Worm (Caenorhabditis elegans) whole organism, young adult: ENCODE data around the gene ZK686.1.

Source experiments
- B0035.1 ChIP-seq: sonication (generic microtip); optimal IDR thresholded peaks from 2 replicates; lab custom pipeline; 2016; ENCODE audit warnings: missing genetic modification characterization, mild to moderate bottlenecking, missing compliant biosample characterization, missing genotype, missing genetic modification reagents
- B0261.1 ChIP-seq: sonication (generic microtip); optimal IDR thresholded peaks from 2 replicates; lab custom pipeline; 2016; ENCODE audit warnings: mild to moderate bottlenecking, missing genetic modification characterization, moderate library complexity, missing compliant biosample characterization
- C06A6.2 ChIP-seq: fragments of 200-800 bp; sonication (Bioruptor generic); conservative IDR thresholded peaks from 2 replicates; pipeline ENCODE4 v1.3.6; 2022; ENCODE audit warnings: missing genetic modification characterization, missing compliant biosample characterization
- F22D6.2 ChIP-seq: sonication (generic microtip); optimal IDR thresholded peaks from 2 replicates; lab custom pipeline; 2016; ENCODE audit warnings: mild to moderate bottlenecking, missing genetic modification characterization, missing compliant biosample characterization
- F23B12.7 ChIP-seq: sonication (generic microtip); optimal IDR thresholded peaks from 2 replicates; lab custom pipeline; 2017; ENCODE audit warnings: missing genetic modification characterization, mild to moderate bottlenecking, missing compliant biosample characterization, antibody characterized with exemption, moderate library complexity; ENCODE audit not compliant: insufficient read depth
- F57A8.1 ChIP-seq: fragments of 200-800 bp; sonication (Bioruptor generic); optimal IDR thresholded peaks from 2 replicates; lab custom pipeline; 2018; ENCODE audit warnings: mild to moderate bottlenecking, missing genetic modification characterization, moderate library complexity, missing compliant biosample characterization
- F57C9.4 ChIP-seq: sonication (generic microtip); optimal IDR thresholded peaks from 2 replicates; lab custom pipeline; 2017; ENCODE audit warnings: mild to moderate bottlenecking, missing genetic modification characterization, missing compliant biosample characterization
- K12H6.12 ChIP-seq: fragments of 200-800 bp; sonication (Bioruptor generic); optimal IDR thresholded peaks from 2 replicates; lab custom pipeline; 2018; ENCODE audit warnings: mild to moderate bottlenecking, missing genetic modification characterization, missing compliant biosample characterization
- Y53G8AR.9 ChIP-seq: fragments of 200-800 bp; sonication (Bioruptor generic); conservative IDR thresholded peaks from 2 replicates; pipeline ENCODE4 v1.3.6; 2022; ENCODE audit warnings: missing genetic modification reagents, missing genetic modification characterization, missing compliant biosample characterization
- Y67H2A.10 ChIP-seq: fragments of 200-800 bp; sonication (Bioruptor generic); conservative IDR thresholded peaks from 2 replicates; pipeline ENCODE4 v1.3.6; 2022; ENCODE audit warnings: missing genetic modification reagents, missing genetic modification characterization, missing compliant biosample characterization
- athp-1 ChIP-seq: sonication (generic microtip); optimal IDR thresholded peaks from 2 replicates; lab custom pipeline; 2017; ENCODE audit warnings: mild to moderate bottlenecking, missing genetic modification characterization, missing compliant biosample characterization
- attf-3 ChIP-seq: fragments of 200-800 bp; sonication (Bioruptor generic); conservative IDR thresholded peaks from 2 replicates; pipeline ENCODE4 v1.3.6; 2022; ENCODE audit warnings: missing genetic modification reagents, missing genetic modification characterization, missing compliant biosample characterization
- attf-6 ChIP-seq: fragments of 200-800 bp; sonication (Bioruptor generic); IDR thresholded peaks from 2 replicates; pipeline ENCODE4 v1.3.6; 2022; ENCODE audit warnings: missing genetic modification reagents, missing genetic modification characterization, missing compliant biosample characterization
- cebp-1 ChIP-seq, 2 experiments: fragments of 200-800 bp in 1 of 2; sonication (Bioruptor generic) in 1 of 2; sonication (generic microtip) in 1 of 2; IDR thresholded peaks in 1 of 2; optimal IDR thresholded peaks in 1 of 2; 2 replicates each; pipeline versions ENCODE4 v1.3.6 to Lab custom; 2017 to 2022; ENCODE audit warnings: missing compliant biosample characterization in 2 of 2, missing genetic modification characterization in 2 of 2, mild to moderate bottlenecking in 1 of 2, missing genetic modification reagents in 1 of 2, moderate library complexity in 1 of 2
- cebp-2 ChIP-seq: fragments of 200-800 bp; sonication (Bioruptor generic); IDR thresholded peaks from 2 replicates; pipeline ENCODE4 v1.3.6; 2022; ENCODE audit warnings: missing genetic modification characterization, missing compliant biosample characterization
- ceh-100 ChIP-seq: fragments of 200-800 bp; sonication (Bioruptor generic); IDR thresholded peaks from 2 replicates; pipeline ENCODE4 v1.3.6; 2022; ENCODE audit warnings: missing genetic modification reagents, missing genetic modification characterization, missing compliant biosample characterization
- ceh-27 ChIP-seq: fragments of 200-800 bp; sonication (Bioruptor generic); optimal IDR thresholded peaks from 2 replicates; lab custom pipeline; 2018; ENCODE audit warnings: mild to moderate bottlenecking, missing genetic modification characterization, moderate library complexity, missing compliant biosample characterization
- dpff-1 ChIP-seq: sonication (generic microtip); optimal IDR thresholded peaks from 2 replicates; lab custom pipeline; 2017; ENCODE audit warnings: mild to moderate bottlenecking, missing genetic modification characterization, missing compliant biosample characterization
- egl-18 ChIP-seq: fragments of 200-800 bp; sonication (Bioruptor generic); IDR thresholded peaks from 2 replicates; pipeline ENCODE4 v1.3.6; 2022; ENCODE audit warnings: missing genetic modification reagents, missing genetic modification characterization, missing compliant biosample characterization
- ekl-4 ChIP-seq: fragments of 200-800 bp; sonication (Bioruptor generic); IDR thresholded peaks from 2 replicates; pipeline ENCODE4 v1.3.6; 2022; ENCODE audit warnings: missing genetic modification reagents, missing genetic modification characterization, missing compliant biosample characterization
- ets-4 ChIP-seq: fragments of 200-800 bp; sonication (Bioruptor generic); optimal IDR thresholded peaks from 2 replicates; lab custom pipeline; 2018; ENCODE audit warnings: mild to moderate bottlenecking, missing genetic modification characterization, missing compliant biosample characterization
- hrde-1 ChIP-seq: sonication (generic microtip); optimal IDR thresholded peaks from 2 replicates; lab custom pipeline; 2016; ENCODE audit warnings: missing genetic modification characterization, mild to moderate bottlenecking, missing compliant biosample characterization, moderate library complexity, missing genotype, missing genetic modification reagents, borderline replicate concordance
- let-526 ChIP-seq: fragments of 200-800 bp; sonication (Bioruptor generic); IDR thresholded peaks from 2 replicates; pipeline ENCODE4 v1.3.6; 2022; ENCODE audit warnings: missing genetic modification reagents, missing genetic modification characterization, missing compliant biosample characterization
- lin-26 ChIP-seq: fragments of 200-800 bp; sonication (Bioruptor generic); IDR thresholded peaks from 2 replicates; pipeline ENCODE4 v1.3.6; 2022; ENCODE audit warnings: missing genetic modification reagents, missing genetic modification characterization, missing compliant biosample characterization
- lin-35 ChIP-seq, 3 experiments: fragments of 150-350 bp in 2 of 3; sonication (generic microtip) in 1 of 3; optimal IDR thresholded peaks; 2 replicates each; lab custom pipeline; 2014 to 2018; ENCODE audit warnings: missing biosample characterization in 3 of 3, missing genetic modification characterization in 3 of 3, missing genetic modification reagents in 3 of 3
- lin-40 ChIP-seq: sonication (generic microtip); optimal IDR thresholded peaks from 2 replicates; lab custom pipeline; 2016; ENCODE audit warnings: missing genetic modification characterization, mild to moderate bottlenecking, missing compliant biosample characterization, missing genotype, missing genetic modification reagents
- lin-54 ChIP-seq: fragments of 200-800 bp; sonication (Bioruptor generic); optimal IDR thresholded peaks from 2 replicates; lab custom pipeline; 2018; ENCODE audit warnings: mild to moderate bottlenecking, missing genetic modification characterization, missing compliant biosample characterization
- lir-1 ChIP-seq: fragments of 200-800 bp; sonication (Bioruptor generic); conservative IDR thresholded peaks from 2 replicates; pipeline ENCODE4 v1.3.6; 2022; ENCODE audit warnings: missing genetic modification reagents, missing genetic modification characterization, missing compliant biosample characterization
- lsl-1 ChIP-seq: fragments of 200-800 bp; sonication (Bioruptor generic); optimal IDR thresholded peaks from 2 replicates; lab custom pipeline; 2018; ENCODE audit warnings: mild to moderate bottlenecking, missing genetic modification characterization, moderate library complexity, missing compliant biosample characterization
- madf-6 ChIP-seq: fragments of 200-800 bp; sonication (Bioruptor generic); IDR thresholded peaks from 2 replicates; pipeline ENCODE4 v1.3.6; 2022; ENCODE audit warnings: missing genetic modification reagents, missing genetic modification characterization, missing compliant biosample characterization
- mcd-1 ChIP-seq: fragments of 200-800 bp; sonication (Bioruptor generic); IDR thresholded peaks from 2 replicates; pipeline ENCODE4 v1.3.6; 2022; ENCODE audit warnings: missing genetic modification reagents, missing genetic modification characterization, missing compliant biosample characterization
- mes-4 ChIP-seq: sonication (generic microtip); optimal IDR thresholded peaks from 2 replicates; lab custom pipeline; 2016; ENCODE audit warnings: missing genotype, missing genetic modification characterization, missing compliant biosample characterization
- nfya-1 ChIP-seq: sonication (generic microtip); optimal IDR thresholded peaks from 2 replicates; lab custom pipeline; 2017; ENCODE audit warnings: antibody characterized with exemption, missing compliant biosample characterization, missing genetic modification characterization, borderline replicate concordance; ENCODE audit not compliant: insufficient read depth
- nfyb-1 ChIP-seq: fragments of 200-800 bp; sonication (Bioruptor generic); IDR thresholded peaks from 2 replicates; pipeline ENCODE4 v1.3.6; 2022; ENCODE audit warnings: missing genetic modification reagents, missing genetic modification characterization, missing compliant biosample characterization
- nhr-80 ChIP-seq: sonication (generic microtip); optimal IDR thresholded peaks from 2 replicates; lab custom pipeline; 2016; ENCODE audit warnings: missing genetic modification characterization, missing compliant biosample characterization
- rcor-1 ChIP-seq: fragments of 200-800 bp; sonication (Bioruptor generic); IDR thresholded peaks from 2 replicates; pipeline ENCODE4 v1.3.6; 2022; ENCODE audit warnings: missing genetic modification reagents, missing genetic modification characterization, missing compliant biosample characterization
- snpc-3.4 ChIP-seq: sonication (generic microtip); optimal IDR thresholded peaks from 2 replicates; lab custom pipeline; 2017; ENCODE audit warnings: missing genetic modification characterization, mild to moderate bottlenecking, missing compliant biosample characterization, antibody characterized with exemption, moderate library complexity, missing genotype, missing genetic modification reagents
- zfh-2 ChIP-seq: fragments of 200-800 bp; sonication (Bioruptor generic); conservative IDR thresholded peaks from 2 replicates; pipeline ENCODE4 v1.3.6; 2022; ENCODE audit warnings: missing genetic modification reagents, missing genetic modification characterization, missing compliant biosample characterization
- ztf-28 ChIP-seq: fragments of 200-800 bp; sonication (Bioruptor generic); IDR thresholded peaks from 2 replicates; pipeline ENCODE4 v1.3.6; 2022; ENCODE audit warnings: missing genetic modification reagents, missing genetic modification characterization, missing compliant biosample characterization

ZK686.1 gene

ce11 chrIII:7784201-7784600, 11.3 kb downstream of the ZK686.1 start:
- no peak for TF ChIP-seq F22D6.2 (tag; lab: Kevin White, UChicago)
- no peak for TF ChIP-seq ceh-100 (GFP tag; lab: Robert Waterston, UW)
- TF ChIP-seq mes-4 (tag; lab: Kevin White, UChicago), result no peak
- no peak for TF ChIP-seq B0261.1
- no peak for TF ChIP-seq F57A8.1 (GFP tag; lab: Kevin White, UChicago)
- no peak for TF ChIP-seq Y67H2A.10 (GFP tag; lab: Robert Waterston, UW)
- no peak for TF ChIP-seq ekl-4 (GFP tag; lab: Robert Waterston, UW)
- no peak for TF ChIP-seq zfh-2 (GFP tag; lab: Robert Waterston, UW)
- TF ChIP-seq lsl-1 (GFP tag; lab: Kevin White, UChicago), result no peak
- no peak for TF ChIP-seq lir-1 (GFP tag; lab: Robert Waterston, UW)
- TF ChIP-seq Y53G8AR.9 (GFP tag; lab: Robert Waterston, UW), result no peak
- no peak for TF ChIP-seq lin-26 (GFP tag; lab: Robert Waterston, UW)
- no peak for TF ChIP-seq cebp-2 (GFP tag; lab: Robert Waterston, UW)
- no peak for TF ChIP-seq F23B12.7 (tag; lab: Kevin White, UChicago)
- no peak for TF ChIP-seq B0035.1 (tag; lab: Kevin White, UChicago)
- TF ChIP-seq ceh-27 (GFP tag; lab: Kevin White, UChicago), result no peak

DNA sequence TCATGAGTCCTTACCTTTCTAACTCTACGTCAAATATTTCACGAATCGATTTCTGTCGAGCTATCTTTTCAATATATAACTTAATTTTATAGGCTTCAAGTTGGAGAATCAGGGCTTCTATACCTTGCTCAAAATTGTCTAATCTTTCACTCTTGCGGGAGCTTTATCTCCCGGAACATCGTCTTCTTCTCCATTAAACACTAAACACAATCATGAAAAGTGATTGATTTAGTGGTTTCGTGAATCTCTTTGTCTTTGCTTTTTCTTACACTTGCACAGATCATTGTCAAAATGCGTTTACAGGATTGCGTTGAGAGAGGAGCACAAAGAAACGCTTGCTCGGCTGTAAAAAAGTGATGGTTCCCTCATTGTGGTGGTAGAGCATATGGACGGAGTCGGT, 15.5 kb downstream of the ZK686.1 start:
- TF ChIP-seq attf-6 (no peak), snpc-3.4 (tag; lab: Kevin White, UChicago) (no peak), hrde-1 (tag; lab: Kevin White, UChicago) (no peak)

DNA sequence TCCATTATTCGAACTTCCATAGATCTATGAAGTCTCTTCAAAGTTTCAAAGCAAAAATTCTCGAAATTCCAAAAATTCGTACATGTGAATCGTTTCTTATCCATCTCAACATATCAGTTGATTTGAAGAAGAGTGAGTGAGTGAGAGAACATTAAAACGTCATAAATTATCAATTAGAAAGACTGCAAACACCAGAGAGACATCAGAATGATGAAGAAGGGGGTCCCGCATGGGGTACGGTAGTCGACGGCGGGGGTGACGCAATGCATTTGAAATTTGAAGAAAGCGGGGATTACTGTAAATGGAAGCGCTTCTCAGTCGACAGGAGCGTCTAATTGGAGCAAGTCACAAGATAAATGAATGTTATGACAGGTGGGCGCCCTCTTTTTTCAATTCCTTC, 17.6 kb downstream of the ZK686.1 start:
- TF ChIP-seq egl-18 (GFP tag; lab: Robert Waterston, UW) (no peak), ceh-100 (GFP tag; lab: Robert Waterston, UW) (no peak), let-526 (GFP tag; lab: Robert Waterston, UW) (no peak), lin-40 (tag; lab: Kevin White, UChicago) (no peak), nhr-80 (no peak), nfya-1 (tag; lab: Kevin White, UChicago) (no peak), ekl-4 (GFP tag; lab: Robert Waterston, UW) (no peak), ceh-27 (GFP tag; lab: Kevin White, UChicago) (no peak), athp-1 (no peak), F57A8.1 (GFP tag; lab: Kevin White, UChicago) (no peak)

DNA sequence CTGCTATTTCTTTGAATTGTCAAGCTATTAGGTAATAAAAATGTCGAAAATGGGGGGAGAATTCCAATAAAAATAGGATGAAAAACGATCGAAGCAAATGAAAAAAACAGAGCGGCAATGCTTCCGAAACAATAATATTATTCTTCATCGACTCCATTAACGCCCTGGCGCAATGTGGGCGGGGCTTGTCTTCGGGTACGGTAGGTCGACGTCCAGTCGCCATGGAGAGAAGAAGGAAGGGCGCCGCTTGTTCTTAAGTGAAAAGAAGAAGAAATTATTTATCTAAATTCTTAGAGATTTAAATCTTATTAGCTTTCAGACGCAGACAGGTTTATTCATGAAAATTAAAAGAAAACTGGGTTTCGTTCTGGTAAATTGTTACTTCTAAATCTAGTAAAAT, 19.3 kb downstream of the ZK686.1 start:
- TF ChIP-seq lin-35 (GFP tag; optimal IDR thresholded peaks at IDR 0.05; lab: Kevin White, UChicago) (no peak), attf-3 (no peak), rcor-1 (GFP tag; lab: Robert Waterston, UW) (no peak), snpc-3.4 (tag; lab: Kevin White, UChicago) (no peak), K12H6.12 (no peak), F57A8.1 (GFP tag; lab: Kevin White, UChicago) (no peak), mes-4 (tag; lab: Kevin White, UChicago) (no peak), zfh-2 (GFP tag; lab: Robert Waterston, UW) (no peak), mcd-1 (GFP tag; lab: Robert Waterston, UW) (no peak), C06A6.2 (GFP tag; lab: Robert Waterston, UW) (no peak), cebp-1 (GFP tag; IDR thresholded peaks at IDR 0.05; lab: Robert Waterston, UW) (no peak), cebp-1 (tag; optimal IDR thresholded peaks at IDR 0.05; lab: Kevin White, UChicago) (no peak), nfyb-1 (GFP tag; lab: Robert Waterston, UW) (no peak), dpff-1 (no peak), ets-4 (GFP tag; lab: Kevin White, UChicago) (no peak), madf-6 (GFP tag; lab: Robert Waterston, UW) (no peak), F22D6.2 (tag; lab: Kevin White, UChicago) (no peak), F57C9.4 (tag; lab: Kevin White, UChicago) (no peak), lin-54 (GFP tag; lab: Kevin White, UChicago) (no peak), ztf-28 (no peak)
